Worm (Caenorhabditis elegans) whole organism, young adult: ENCODE results near the gene T28A11.25.

ENCODE experiments used
- C06A6.2 ChIP-seq: fragments of 200-800 bp; sonication (Bioruptor generic); conservative IDR thresholded peaks from 2 replicates; pipeline ENCODE4 v1.3.6; 2022; ENCODE audit warnings: missing genetic modification characterization, missing compliant biosample characterization
- F39B2.1 ChIP-seq: fragments of 200-800 bp; sonication (Bioruptor generic); IDR thresholded peaks from 2 replicates; pipeline ENCODE4 v1.3.6; 2022; ENCODE audit warnings: missing genetic modification reagents, missing genetic modification characterization, missing compliant biosample characterization
- Y56A3A.18 ChIP-seq: fragments of 200-800 bp; sonication (Bioruptor generic); IDR thresholded peaks from 2 replicates; pipeline ENCODE4 v1.3.6; 2022; ENCODE audit warnings: missing genetic modification reagents, missing genetic modification characterization, missing compliant biosample characterization
- Y79H2A.3 ChIP-seq: fragments of 200-800 bp; sonication (Bioruptor generic); conservative IDR thresholded peaks from 2 replicates; pipeline ENCODE4 v1.3.6; 2022; ENCODE audit warnings: missing genetic modification reagents, missing genetic modification characterization, missing compliant biosample characterization
- aptf-2 ChIP-seq: fragments of 200-800 bp; sonication (Bioruptor generic); conservative IDR thresholded peaks from 2 replicates; pipeline ENCODE4 v1.3.6; 2022; ENCODE audit warnings: missing genetic modification reagents, missing genetic modification characterization, missing compliant biosample characterization
- atf-7 ChIP-seq: sonication (generic microtip); optimal IDR thresholded peaks from 2 replicates; lab custom pipeline; 2017; ENCODE audit warnings: mild to moderate bottlenecking, missing genetic modification characterization, missing compliant biosample characterization
- cebp-1 ChIP-seq, 2 experiments: fragments of 200-800 bp in 1 of 2; sonication (Bioruptor generic) in 1 of 2; sonication (generic microtip) in 1 of 2; IDR thresholded peaks in 1 of 2; optimal IDR thresholded peaks in 1 of 2; 2 replicates each; pipeline versions ENCODE4 v1.3.6 to Lab custom; 2017 to 2022; ENCODE audit warnings: missing compliant biosample characterization in 2 of 2, missing genetic modification characterization in 2 of 2, mild to moderate bottlenecking in 1 of 2, missing genetic modification reagents in 1 of 2, moderate library complexity in 1 of 2
- ceh-58 ChIP-seq: fragments of 200-800 bp; sonication (Bioruptor generic); IDR thresholded peaks from 2 replicates; pipeline ENCODE4 v1.3.6; 2022; ENCODE audit warnings: missing genetic modification characterization, missing compliant biosample characterization
- die-1 ChIP-seq: sonication (generic microtip); optimal IDR thresholded peaks from 2 replicates; lab custom pipeline; 2016; ENCODE audit warnings: missing genotype, mild to moderate bottlenecking, missing genetic modification characterization, missing compliant biosample characterization
- dpff-1 ChIP-seq: sonication (generic microtip); optimal IDR thresholded peaks from 2 replicates; lab custom pipeline; 2017; ENCODE audit warnings: mild to moderate bottlenecking, missing genetic modification characterization, missing compliant biosample characterization
- him-1 ChIP-seq: sonication (generic microtip); optimal IDR thresholded peaks from 2 replicates; lab custom pipeline; 2016; ENCODE audit warnings: missing genotype, missing genetic modification reagents, missing genetic modification characterization, missing compliant biosample characterization
- hmg-20 ChIP-seq: fragments of 200-800 bp; sonication (Bioruptor generic); IDR thresholded peaks from 2 replicates; pipeline ENCODE4 v1.3.6; 2022; ENCODE audit warnings: missing genetic modification reagents, missing genetic modification characterization, missing compliant biosample characterization
- nfya-2 ChIP-seq: fragments of 200-800 bp; sonication (Bioruptor generic); IDR thresholded peaks from 2 replicates; pipeline ENCODE4 v1.3.6; 2022; ENCODE audit warnings: missing genetic modification reagents, missing genetic modification characterization, missing compliant biosample characterization
- pbrm-1 ChIP-seq: fragments of 200-800 bp; sonication (Bioruptor generic); IDR thresholded peaks from 2 replicates; pipeline ENCODE4 v1.3.6; 2022; ENCODE audit warnings: missing genetic modification reagents, missing genetic modification characterization, missing compliant biosample characterization
- snpc-3.4 ChIP-seq: sonication (generic microtip); optimal IDR thresholded peaks from 2 replicates; lab custom pipeline; 2017; ENCODE audit warnings: missing genetic modification characterization, mild to moderate bottlenecking, missing compliant biosample characterization, antibody characterized with exemption, moderate library complexity, missing genotype, missing genetic modification reagents
- tbp1 ChIP-seq: fragments of 200-800 bp; sonication (Bioruptor generic); optimal IDR thresholded peaks from 2 replicates; lab custom pipeline; 2018; ENCODE audit warnings: mild to moderate bottlenecking, missing genetic modification characterization, missing compliant biosample characterization
- tbx-9 ChIP-seq: sonication (generic microtip); optimal IDR thresholded peaks from 2 replicates; lab custom pipeline; 2016; ENCODE audit warnings: borderline replicate concordance, missing genetic modification characterization, inconsistent platforms, missing compliant biosample characterization
- unc-130 ChIP-seq: sonication (generic microtip); optimal IDR thresholded peaks from 2 replicates; lab custom pipeline; 2016; ENCODE audit warnings: missing genetic modification reagents, missing genetic modification characterization, missing compliant biosample characterization
- unc-62 ChIP-seq: fragments of 150-350 bp; optimal IDR thresholded peaks from 2 replicates; lab custom pipeline; 2014; ENCODE audit warnings: missing biosample characterization, missing genetic modification reagents, missing genetic modification characterization
- zfh-2 ChIP-seq: fragments of 200-800 bp; sonication (Bioruptor generic); conservative IDR thresholded peaks from 2 replicates; pipeline ENCODE4 v1.3.6; 2022; ENCODE audit warnings: missing genetic modification reagents, missing genetic modification characterization, missing compliant biosample characterization

T28A11.25 gene

ce11 chrV:3332023-3332422, 50.4 kb downstream of the T28A11.25 start, which contains the start of gene C17B7.9:
Gene C17B7.9 (minus strand): TSS chrV:3332123.
- TF ChIP-seq him-1 (tag; lab: Kevin White, UChicago) (no peak), tbx-9 (tag; lab: Kevin White, UChicago) (no peak), nfya-2 (no peak), F39B2.1 (no peak), pbrm-1 (GFP tag; lab: Robert Waterston, UW) (no peak), tbp1 (no peak), cebp-1 (GFP tag; IDR thresholded peaks at IDR 0.05; lab: Robert Waterston, UW) (no peak), cebp-1 (tag; optimal IDR thresholded peaks at IDR 0.05; lab: Kevin White, UChicago) (no peak), aptf-2 (no peak), Y79H2A.3 (GFP tag; lab: Robert Waterston, UW) (no peak), dpff-1 (tag; lab: Kevin White, UChicago) (no peak), zfh-2 (no peak), hmg-20 (GFP tag; lab: Robert Waterston, UW) (no peak), snpc-3.4 (tag; lab: Kevin White, UChicago) (no peak), Y56A3A.18 (GFP tag; lab: Robert Waterston, UW) (no peak), C06A6.2 (GFP tag; lab: Robert Waterston, UW) (no peak), die-1 (tag; lab: Kevin White, UChicago) (no peak), atf-7 (tag; lab: Kevin White, UChicago) (no peak), unc-62 (no peak), unc-130 (no peak), ceh-58 (GFP tag; lab: Robert Waterston, UW) (no peak)
